Worm (Caenorhabditis elegans) whole organism, L1 larva: Measurements from ENCODE around the gene T06D8.2.

Experiments
- fos-1 ChIP-seq: fragments of 150-350 bp; optimal IDR thresholded peaks from 2 replicates; lab custom pipeline; 2014; ENCODE audit warnings: missing biosample characterization, missing genetic modification characterization
- unc-62 ChIP-seq: fragments of 150-350 bp; optimal IDR thresholded peaks from 2 replicates; lab custom pipeline; 2014; ENCODE audit warnings: missing biosample characterization, missing genetic modification reagents, missing genetic modification characterization

- no peak for TF ChIP-seq fos-1 (tag; lab: Kevin White, UChicago)
- TF ChIP-seq unc-62 (GFP tag; lab: Kevin White, UChicago), result no peak
These were observed 34.0 kb upstream of the T06D8.2 start for ce11 chrII:11192488-11192887.
